Worm (Caenorhabditis elegans) whole organism, late embryonic: ENCODE measurements around the gene haao-1.

Source experiments
- C08G9.2 ChIP-seq: sonication (generic microtip); optimal IDR thresholded peaks from 2 replicates; lab custom pipeline; 2016; ENCODE audit warnings: mild to moderate bottlenecking, missing genetic modification characterization, moderate library complexity, missing compliant biosample characterization
- K02D7.2 ChIP-seq: sonication (generic microtip); optimal IDR thresholded peaks from 2 replicates; lab custom pipeline; 2017; ENCODE audit warnings: mild to moderate bottlenecking, missing genetic modification characterization, missing compliant biosample characterization
- K09A11.1 ChIP-seq: sonication (generic microtip); optimal IDR thresholded peaks from 2 replicates; lab custom pipeline; 2017; ENCODE audit warnings: antibody characterized with exemption, mild to moderate bottlenecking, missing genetic modification characterization, missing compliant biosample characterization; ENCODE audit not compliant: insufficient read depth
- T23F11.4 ChIP-seq: fragments of 200-800 bp; sonication (Bioruptor generic); optimal IDR thresholded peaks from 2 replicates; lab custom pipeline; 2018; ENCODE audit warnings: mild to moderate bottlenecking, missing genetic modification characterization, missing compliant biosample characterization
- Y22D7AL.16 ChIP-seq: sonication (generic microtip); optimal IDR thresholded peaks from 2 replicates; lab custom pipeline; 2016; ENCODE audit warnings: missing genetic modification characterization, missing compliant biosample characterization
- ahr-1 ChIP-seq: sonication (generic microtip); optimal IDR thresholded peaks from 2 replicates; lab custom pipeline; 2016; ENCODE audit warnings: missing genetic modification characterization, missing compliant biosample characterization
- ama-1 ChIP-seq: fragments of 150-350 bp; optimal IDR thresholded peaks from 2 replicates; lab custom pipeline; 2014
- ceh-14 ChIP-seq: sonication (generic microtip); optimal IDR thresholded peaks from 2 replicates; lab custom pipeline; 2016; ENCODE audit warnings: missing genotype, missing genetic modification characterization, missing compliant biosample characterization
- ceh-18 ChIP-seq: sonication (generic microtip); optimal IDR thresholded peaks from 2 replicates; lab custom pipeline; 2016; ENCODE audit warnings: missing genetic modification characterization, missing compliant biosample characterization
- ceh-2 ChIP-seq: sonication (generic microtip); optimal IDR thresholded peaks from 2 replicates; lab custom pipeline; 2016; ENCODE audit warnings: missing genotype, missing genetic modification characterization, missing compliant biosample characterization
- ceh-22 ChIP-seq: sonication (generic microtip); optimal IDR thresholded peaks from 2 replicates; lab custom pipeline; 2017; ENCODE audit warnings: missing biosample characterization, missing genetic modification characterization
- ceh-24 ChIP-seq: sonication (generic microtip); optimal IDR thresholded peaks from 2 replicates; lab custom pipeline; 2016; ENCODE audit warnings: mild to moderate bottlenecking, missing genetic modification characterization, missing compliant biosample characterization
- ceh-30 ChIP-seq: fragments of 150-350 bp; optimal IDR thresholded peaks from 2 replicates; lab custom pipeline; 2014; ENCODE audit warnings: missing biosample characterization, missing genetic modification characterization
- ceh-45 ChIP-seq: fragments of 200-800 bp; sonication (Bioruptor generic); IDR thresholded peaks from 2 replicates; pipeline ENCODE4 v1.3.6; 2022; ENCODE audit warnings: missing genetic modification reagents, missing genetic modification characterization, missing compliant biosample characterization
- ceh-48 ChIP-seq: sonication (generic microtip); optimal IDR thresholded peaks from 2 replicates; lab custom pipeline; 2016; ENCODE audit warnings: missing genetic modification characterization, inconsistent platforms, missing compliant biosample characterization
- ceh-9 ChIP-seq: sonication (generic microtip); optimal IDR thresholded peaks from 2 replicates; lab custom pipeline; 2016; ENCODE audit warnings: mild to moderate bottlenecking, missing genetic modification characterization, inconsistent platforms, missing compliant biosample characterization
- che-1 ChIP-seq: sonication (generic microtip); optimal IDR thresholded peaks from 2 replicates; lab custom pipeline; 2016; ENCODE audit warnings: mild to moderate bottlenecking, missing genetic modification characterization, missing compliant biosample characterization
- dmd-4 ChIP-seq: sonication (generic microtip); optimal IDR thresholded peaks from 2 replicates; lab custom pipeline; 2016; ENCODE audit warnings: borderline replicate concordance, missing genetic modification characterization, missing compliant biosample characterization
- dve-1 ChIP-seq: sonication (generic microtip); optimal IDR thresholded peaks from 2 replicates; lab custom pipeline; 2017; ENCODE audit warnings: antibody characterized with exemption, mild to moderate bottlenecking, missing genetic modification characterization, missing compliant biosample characterization
- elt-2 ChIP-seq: sonication (generic microtip); optimal IDR thresholded peaks from 2 replicates; lab custom pipeline; 2016; ENCODE audit warnings: missing genetic modification reagents, missing genetic modification characterization, missing compliant biosample characterization
- elt-4 ChIP-seq: sonication (generic microtip); optimal IDR thresholded peaks from 2 replicates; lab custom pipeline; 2016; ENCODE audit warnings: missing genetic modification characterization, missing compliant biosample characterization
- ets-4 ChIP-seq: sonication (generic microtip); optimal IDR thresholded peaks from 2 replicates; lab custom pipeline; 2016; ENCODE audit warnings: missing genetic modification characterization, missing compliant biosample characterization
- fax-1 ChIP-seq: sonication (generic microtip); optimal IDR thresholded peaks from 2 replicates; lab custom pipeline; 2016; ENCODE audit warnings: missing genotype, missing genetic modification characterization, missing compliant biosample characterization
- fkh-6 ChIP-seq: sonication (generic microtip); optimal IDR thresholded peaks from 2 replicates; lab custom pipeline; 2016; ENCODE audit warnings: missing genetic modification characterization, missing compliant biosample characterization
- gmeb-2 ChIP-seq: sonication (generic microtip); optimal IDR thresholded peaks from 2 replicates; lab custom pipeline; 2016; ENCODE audit warnings: missing genetic modification characterization, inconsistent platforms, missing compliant biosample characterization
- hlh-30 ChIP-seq: sonication (generic microtip); optimal IDR thresholded peaks from 2 replicates; lab custom pipeline; 2017; ENCODE audit warnings: antibody characterized with exemption, missing genetic modification characterization, missing compliant biosample characterization; ENCODE audit not compliant: insufficient read depth
- hlh-6 ChIP-seq: sonication (generic microtip); optimal IDR thresholded peaks from 2 replicates; lab custom pipeline; 2016; ENCODE audit warnings: missing genotype, missing genetic modification characterization, missing compliant biosample characterization
- hlh-8 ChIP-seq: sonication (generic microtip); optimal IDR thresholded peaks from 2 replicates; lab custom pipeline; 2016; ENCODE audit warnings: missing genotype, missing genetic modification characterization, missing compliant biosample characterization
- madf-2 ChIP-seq: sonication (generic microtip); optimal IDR thresholded peaks from 2 replicates; lab custom pipeline; 2017; ENCODE audit warnings: missing genetic modification characterization, missing compliant biosample characterization
- mec-3 ChIP-seq: sonication (generic microtip); optimal IDR thresholded peaks from 2 replicates; lab custom pipeline; 2016; ENCODE audit warnings: borderline replicate concordance, missing genetic modification characterization, missing compliant biosample characterization
- nhr-11 ChIP-seq: fragments of 150-350 bp; optimal IDR thresholded peaks from 2 replicates; lab custom pipeline; 2014; ENCODE audit warnings: missing biosample characterization, missing genetic modification characterization
- nhr-232 ChIP-seq: sonication (generic microtip); optimal IDR thresholded peaks from 2 replicates; lab custom pipeline; 2016; ENCODE audit warnings: missing genetic modification characterization, missing compliant biosample characterization
- odd-2 ChIP-seq: sonication (generic microtip); optimal IDR thresholded peaks from 2 replicates; lab custom pipeline; 2017; ENCODE audit warnings: antibody characterized with exemption, mild to moderate bottlenecking, missing genetic modification characterization, missing compliant biosample characterization
- pat-9 ChIP-seq: fragments of 200-800 bp; sonication (Bioruptor generic); optimal IDR thresholded peaks from 2 replicates; lab custom pipeline; 2018; ENCODE audit warnings: mild to moderate bottlenecking, missing genetic modification characterization, moderate library complexity, missing compliant biosample characterization
- pax-1 ChIP-seq: fragments of 150-350 bp; optimal IDR thresholded peaks from 2 replicates; lab custom pipeline; 2014; ENCODE audit warnings: missing biosample characterization, missing genetic modification characterization
- pha-2 ChIP-seq: sonication (generic microtip); optimal IDR thresholded peaks from 2 replicates; lab custom pipeline; 2017; ENCODE audit warnings: mild to moderate bottlenecking, missing genetic modification characterization, missing compliant biosample characterization
- pha-4 ChIP-seq: fragments of 150-350 bp; optimal IDR thresholded peaks from 2 replicates; lab custom pipeline; 2018; ENCODE audit warnings: missing biosample characterization, missing genetic modification reagents, missing genetic modification characterization
- pros-1 ChIP-seq: fragments of 150-350 bp; optimal IDR thresholded peaks from 2 replicates; lab custom pipeline; 2014; ENCODE audit warnings: missing biosample characterization, missing genetic modification reagents, missing genetic modification characterization
- rnt-1 ChIP-seq: sonication (generic microtip); optimal IDR thresholded peaks from 2 replicates; lab custom pipeline; 2016; ENCODE audit warnings: missing genetic modification characterization, missing compliant biosample characterization
- sdc-2 ChIP-seq: sonication (generic microtip); optimal IDR thresholded peaks from 2 replicates; lab custom pipeline; 2016; ENCODE audit warnings: missing genotype, missing genetic modification characterization, missing compliant biosample characterization
- sox-2 ChIP-seq: fragments of 200-800 bp; sonication (Bioruptor generic); IDR thresholded peaks from 2 replicates; pipeline ENCODE4 v1.3.6; 2022; ENCODE audit warnings: missing genetic modification reagents, missing genetic modification characterization, missing compliant biosample characterization
- tbx-2 ChIP-seq: sonication (generic microtip); optimal IDR thresholded peaks from 2 replicates; lab custom pipeline; 2016; ENCODE audit warnings: missing genetic modification characterization, missing compliant biosample characterization
- tbx-7 ChIP-seq: sonication (generic microtip); optimal IDR thresholded peaks from 2 replicates; lab custom pipeline; 2016; ENCODE audit warnings: missing genotype, missing genetic modification characterization, missing compliant biosample characterization
- ttx-3 ChIP-seq: sonication (generic microtip); optimal IDR thresholded peaks from 2 replicates; lab custom pipeline; 2016; ENCODE audit warnings: missing genetic modification reagents, missing genetic modification characterization, missing compliant biosample characterization
- unc-3 ChIP-seq, 2 experiments: fragments of 200-800 bp in 1 of 2; sonication (Bioruptor generic) in 1 of 2; sonication (generic microtip) in 1 of 2; conservative IDR thresholded peaks in 1 of 2; optimal IDR thresholded peaks in 1 of 2; 2 replicates each; pipeline versions ENCODE4 v1.3.6 to Lab custom; 2016 to 2022; ENCODE audit warnings: missing compliant biosample characterization in 2 of 2, missing genetic modification characterization in 2 of 2, missing genetic modification reagents in 1 of 2
- unc-42 ChIP-seq: sonication (generic microtip); optimal IDR thresholded peaks from 2 replicates; lab custom pipeline; 2016; ENCODE audit warnings: missing genotype, missing genetic modification characterization, missing compliant biosample characterization
- unc-55 ChIP-seq: sonication (generic microtip); optimal IDR thresholded peaks from 2 replicates; lab custom pipeline; 2017; ENCODE audit warnings: missing biosample characterization, missing genetic modification reagents, missing genetic modification characterization
- unc-86 ChIP-seq: sonication (generic microtip); optimal IDR thresholded peaks from 2 replicates; lab custom pipeline; 2016; ENCODE audit warnings: missing genetic modification characterization, missing compliant biosample characterization
- zip-5 ChIP-seq: sonication (generic microtip); optimal IDR thresholded peaks from 2 replicates; lab custom pipeline; 2016; ENCODE audit warnings: missing genetic modification characterization, missing compliant biosample characterization
- ztf-16 ChIP-seq: sonication (generic microtip); optimal IDR thresholded peaks from 2 replicates; lab custom pipeline; 2017; ENCODE audit warnings: missing genetic modification characterization, missing compliant biosample characterization

Gene haao-1

DNA sequence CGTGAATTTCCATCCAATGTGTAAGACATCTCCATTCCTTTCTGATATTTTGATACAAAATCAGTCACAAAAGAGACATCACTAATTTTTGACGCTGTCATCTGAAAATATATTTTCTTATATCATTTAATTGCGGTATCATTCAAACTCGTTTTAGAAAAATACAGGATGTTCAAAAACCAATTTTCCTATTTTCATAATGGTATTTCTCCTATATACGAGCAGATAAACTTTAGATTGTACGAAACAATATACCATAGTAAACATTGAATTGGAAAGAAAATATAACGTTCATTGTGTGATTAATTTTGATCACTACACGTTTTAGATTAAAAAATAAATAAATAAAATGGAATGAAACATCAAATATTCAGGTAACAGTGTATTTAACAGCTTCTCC is 36.8 kb downstream of the haao-1 start, which contains the start of gene C50F4.16:
TSS of gene C50F4.16 (minus strand) at position 101 of the 400 bp plus-strand sequence.
- TF ChIP-seq tbx-7 (tag; lab: Kevin White, UChicago), result no peak
- TF ChIP-seq ets-4 (tag; lab: Kevin White, UChicago), result no peak
- TF ChIP-seq ahr-1 (tag; lab: Kevin White, UChicago), result no peak
- TF ChIP-seq hlh-30, result no peak
- no peak for TF ChIP-seq sox-2 (GFP tag; lab: Robert Waterston, UW)
- no peak for TF ChIP-seq pha-4 (tag; lab: Kevin White, UChicago)
- no peak for TF ChIP-seq ceh-22
- no peak for TF ChIP-seq fkh-6 (tag; lab: Kevin White, UChicago)
- TF ChIP-seq ceh-9, result no peak
- no peak for TF ChIP-seq pros-1 (tag; lab: Kevin White, UChicago)
- TF ChIP-seq ama-1 (lab: Kevin White, UChicago), result no peak
- TF ChIP-seq ceh-14 (tag; lab: Kevin White, UChicago), result no peak
- no peak for TF ChIP-seq dve-1
- no peak for TF ChIP-seq elt-2 (tag; lab: Kevin White, UChicago)
- TF ChIP-seq ceh-18 (tag; lab: Kevin White, UChicago), result no peak
- no peak for TF ChIP-seq madf-2 (tag; lab: Kevin White, UChicago)
- TF ChIP-seq nhr-11 (tag; lab: Kevin White, UChicago), result no peak
- TF ChIP-seq pat-9 (tag; lab: Kevin White, UChicago), result no peak
- no peak for TF ChIP-seq ceh-48 (tag; lab: Kevin White, UChicago)
- TF ChIP-seq mec-3, result no peak
- TF ChIP-seq, all 69 proteins: peak for 0

ce11 chrV:9544176-9544632 is 39.5 kb downstream of the haao-1 start, which contains the start of gene mdf-1:
Gene mdf-1, minus strand, starts transcription at chrV:9544226.
- no peak for TF ChIP-seq ets-4 (tag; lab: Kevin White, UChicago)
- no peak for TF ChIP-seq elt-4
- TF ChIP-seq sox-2 (GFP tag; lab: Robert Waterston, UW), result no peak
- no peak for TF ChIP-seq unc-55 (GFP tag; lab: Kevin White, UChicago)
- TF ChIP-seq ceh-14 (tag; lab: Kevin White, UChicago), result peak; percentile 50
- no peak for TF ChIP-seq rnt-1 (tag; lab: Kevin White, UChicago)
- TF ChIP-seq nhr-11 (tag; lab: Kevin White, UChicago), result no peak
- no peak for TF ChIP-seq zip-5
- TF ChIP-seq hlh-8 (tag; lab: Kevin White, UChicago), result no peak
- TF ChIP-seq T23F11.4 (GFP tag; lab: Kevin White, UChicago), result no peak
- TF ChIP-seq unc-42 (tag; lab: Kevin White, UChicago), result peak; percentile 25
- TF ChIP-seq hlh-30, result no peak
- TF ChIP-seq ceh-2 (tag; lab: Kevin White, UChicago), result peak; percentile 6
- TF ChIP-seq ceh-45, result no peak
- TF ChIP-seq odd-2 (tag; lab: Kevin White, UChicago), result no peak
- no peak for TF ChIP-seq sdc-2 (tag; lab: Kevin White, UChicago)
- TF ChIP-seq ceh-30 (tag; lab: Kevin White, UChicago), result no peak
- TF ChIP-seq unc-86, result peak; percentile 25
- peak; percentile 21 for TF ChIP-seq pax-1
- no peak for TF ChIP-seq pros-1 (tag; lab: Kevin White, UChicago)
- no peak for TF ChIP-seq ztf-16 (tag; lab: Kevin White, UChicago)
- no peak for TF ChIP-seq ceh-9
- peak; percentile 62 for TF ChIP-seq K09A11.1 (tag; lab: Kevin White, UChicago)
- TF ChIP-seq Y22D7AL.16 (tag; lab: Kevin White, UChicago), result no peak
- TF ChIP-seq fax-1, result no peak
- 0 out of 2 replicates have a peak, but pooled peaks have one; percentile 6 for TF ChIP-seq unc-3 (GFP tag; conservative IDR thresholded peaks at IDR 0.05; lab: Robert Waterston, UW)
- TF ChIP-seq unc-3 (tag; optimal IDR thresholded peaks at IDR 0.05; lab: Kevin White, UChicago), result no peak
- peak; percentile 31 for TF ChIP-seq pat-9 (tag; lab: Kevin White, UChicago)
- no peak for TF ChIP-seq ama-1 (lab: Kevin White, UChicago)
- TF ChIP-seq pha-2 (tag; lab: Kevin White, UChicago), result no peak
- no peak for TF ChIP-seq gmeb-2
- TF ChIP-seq ceh-48 (tag; lab: Kevin White, UChicago), result no peak
- no peak for TF ChIP-seq pha-4 (tag; lab: Kevin White, UChicago)
- no peak for TF ChIP-seq C08G9.2 (tag; lab: Kevin White, UChicago)
- TF ChIP-seq ttx-3 (tag; lab: Kevin White, UChicago), result no peak
- peak; percentile 16 for TF ChIP-seq K02D7.2 (tag; lab: Kevin White, UChicago)
- TF ChIP-seq ceh-24 (tag; lab: Kevin White, UChicago), result no peak
- TF ChIP-seq che-1, result peak; percentile 2
- no peak for TF ChIP-seq dmd-4 (tag; lab: Kevin White, UChicago)
- TF ChIP-seq nhr-232 (tag; lab: Kevin White, UChicago), result no peak
- TF ChIP-seq tbx-2 (tag; lab: Kevin White, UChicago), result peak; percentile 73
- no peak for TF ChIP-seq hlh-6
